Fruit fly (Drosophila melanogaster): ENCODE data around the gene CG7778.

CG7778 gene

dm6 chr2L:8382646-8383045, 36.2 kb downstream of the CG7778 start, which contains the start of the genes CG13392 and Rcd4 (continued):
- TF ChIP-seq CG3919 (GFP tag; optimal IDR thresholded peaks at IDR 0.05), result peak; percentile 79
- no peak for TF ChIP-seq CG16779 (tag; optimal IDR thresholded peaks at IDR 0.05)
- TF ChIP-seq achi (GFP tag; optimal IDR thresholded peaks at IDR 0.05), result peak; percentile 80
- peak; percentile 57 for TF ChIP-seq Met (GFP tag; optimal IDR thresholded peaks at IDR 0.05)
- peak; percentile 92 for TF ChIP-seq vri (GFP tag; optimal IDR thresholded peaks at IDR 0.05)
- TF ChIP-seq Hr39 (GFP tag; optimal IDR thresholded peaks at IDR 0.05), result peak; percentile 66
- peak; percentile 63 for TF ChIP-seq OdsH (GFP tag; optimal IDR thresholded peaks at IDR 0.05)
- TF ChIP-seq eg (GFP tag; IDR thresholded peaks at IDR 0.05), result peak; percentile 64
- peak; percentile 21 for TF ChIP-seq CG11762 (GFP tag; optimal IDR thresholded peaks at IDR 0.05; ENCODE audit: insufficient read depth)
- TF ChIP-seq Sox14 (GFP tag; optimal IDR thresholded peaks at IDR 0.05), result peak; percentile 62
- peak; percentile 50 for TF ChIP-seq Eip75B (GFP tag; optimal IDR thresholded peaks at IDR 0.05)
- TF ChIP-seq CG10669 (GFP tag; optimal IDR thresholded peaks at IDR 0.05), result peak; percentile 35
- no peak for TF ChIP-seq CG9139 (GFP tag; optimal IDR thresholded peaks at IDR 0.05)
- TF ChIP-seq pdm3 (GFP tag; optimal IDR thresholded peaks at IDR 0.05), result peak; percentile 57

dm6 chr2L:8384108-8384601, 37.7 kb downstream of the CG7778 start, which contains the start of the genes Dad1 and CG13384:
Gene Dad1 (minus strand): TSS chr2L:8384137.
Gene CG13384 (plus strand): TSS chr2L:8384455.
- TF ChIP-seq CG15336 (GFP tag; IDR thresholded peaks at IDR 0.05) (peak; percentile 90), Smox (GFP tag; optimal IDR thresholded peaks at IDR 0.05) (peak; percentile 92), Lpt (GFP tag; optimal IDR thresholded peaks at IDR 0.05) (peak; percentile 86), esn (GFP tag; optimal IDR thresholded peaks at IDR 0.05) (peak; percentile 96), topi (GFP tag; optimal IDR thresholded peaks at IDR 0.05) (peak; percentile 89), eg (GFP tag; IDR thresholded peaks at IDR 0.05) (peak; percentile 94), Blimp-1 (GFP tag; optimal IDR thresholded peaks at IDR 0.05) (peak; percentile 85), Sox102F (GFP tag; optimal IDR thresholded peaks at IDR 0.05) (peak; percentile 86), svp (GFP tag) (peak; percentile 96), spab (GFP tag; optimal IDR thresholded peaks at IDR 0.05) (peak; percentile 80), lz (GFP tag; optimal IDR thresholded peaks at IDR 0.05) (peak; percentile 93), Eip78C (GFP tag) (peak; percentile 98), acj6 (GFP tag; optimal IDR thresholded peaks at IDR 0.05) (peak; percentile 94), CG11762 (GFP tag; optimal IDR thresholded peaks at IDR 0.05; ENCODE audit: insufficient read depth) (peak; percentile 88), CG11294 (GFP tag; IDR thresholded peaks at IDR 0.05) (peak; percentile 94), ss (GFP tag; optimal IDR thresholded peaks at IDR 0.05) (peak; percentile 87 to 90), Ets21C (GFP tag; optimal IDR thresholded peaks at IDR 0.05) (peak; percentile 79), dsx (GFP tag; optimal IDR thresholded peaks at IDR 0.05; ENCODE audit: poor library complexity, severe bottlenecking) (peak; percentile 93), Sox15 (GFP tag; optimal IDR thresholded peaks at IDR 0.05) (peak; percentile 89), CG32006 (GFP tag; optimal IDR thresholded peaks at IDR 0.05) (peak; percentile 93), fd59A (GFP tag; optimal IDR thresholded peaks at IDR 0.05) (peak; percentile 78), CG10669 (GFP tag; optimal IDR thresholded peaks at IDR 0.05) (peak; percentile 91), CG6276 (GFP tag; optimal IDR thresholded peaks at IDR 0.05) (peak; percentile 83), Ets96B (tag; optimal IDR thresholded peaks at IDR 0.05) (peak; percentile 80), CG10631 (GFP tag; optimal IDR thresholded peaks at IDR 0.05) (peak; percentile 91), CG34406 (GFP tag; optimal IDR thresholded peaks at IDR 0.05) (peak; percentile 93), vri (GFP tag; optimal IDR thresholded peaks at IDR 0.05) (peak; percentile 77), pdm3 (GFP tag; optimal IDR thresholded peaks at IDR 0.05) (peak; percentile 90), dac (GFP tag; optimal IDR thresholded peaks at IDR 0.05) (peak; percentile 57), Gug (GFP tag; IDR thresholded peaks at IDR 0.05) (peak; percentile 92), CG6792 (GFP tag; optimal IDR thresholded peaks at IDR 0.05) (peak; percentile 88), Hr39 (GFP tag; optimal IDR thresholded peaks at IDR 0.05) (peak; percentile 83), fd85E (GFP tag; optimal IDR thresholded peaks at IDR 0.05) (peak; percentile 45), CG11902 (GFP tag; optimal IDR thresholded peaks at IDR 0.05) (peak; percentile 86), achi (GFP tag; optimal IDR thresholded peaks at IDR 0.05) (peak; percentile 93), CG16779 (tag; optimal IDR thresholded peaks at IDR 0.05) (peak; percentile 61), Eip93F (GFP tag; optimal IDR thresholded peaks at IDR 0.05) (peak; percentile 83), CG8632 (GFP tag; optimal IDR thresholded peaks at IDR 0.05) (peak; percentile 93), salr (GFP tag; optimal IDR thresholded peaks at IDR 0.05) (peak in 1 of 2 experiments; percentile 67), CG3032 (tag; optimal IDR thresholded peaks at IDR 0.05) (peak; percentile 95), CG9139 (GFP tag; optimal IDR thresholded peaks at IDR 0.05) (peak; percentile 78), fkh (GFP tag; optimal IDR thresholded peaks at IDR 0.05) (peak; percentile 68), CG6163 (GFP tag; IDR thresholded peaks at IDR 0.05) (no peak; the same call in 1 of the 3 replicates)

All from whole organism, prepupa.